Fruit fly (Drosophila melanogaster) whole organism, embryonic: ENCODE measurements around the gene CG8006.

Experiments
- B-H2 ChIP-seq: fragments of 200-800 bp; sonication (Bioruptor generic); optimal IDR thresholded peaks from 2 replicates; lab custom pipeline; 2018; ENCODE audit warnings: missing biosample characterization, mild to moderate bottlenecking, missing genetic modification characterization
- CG11247 ChIP-seq: fragments of 200-800 bp; sonication (Bioruptor generic); IDR thresholded peaks from 2 replicates; pipeline ENCODE4 v1.3.6; 2022; ENCODE audit warnings: missing biosample characterization, missing genetic modification characterization
- CG11560 ChIP-seq: fragments of 200-800 bp; sonication (Bioruptor generic); IDR thresholded peaks from 3 replicates; pipeline ENCODE4 v1.3.6; 2022; ENCODE audit warnings: missing biosample characterization, missing genetic modification characterization
- CG14050 ChIP-seq: fragments of 200-800 bp; sonication (Bioruptor generic); IDR thresholded peaks from 3 replicates; pipeline ENCODE4 v1.3.6; 2022; ENCODE audit warnings: missing biosample characterization, missing genetic modification characterization
- CG15514 ChIP-seq: fragments of 200-800 bp; sonication (Bioruptor generic); optimal IDR thresholded peaks from 3 replicates; lab custom pipeline; 2017; ENCODE audit warnings: missing biosample characterization, missing genetic modification characterization, mild to moderate bottlenecking, moderate library complexity, missing genetic modification reagents
- CG16813 ChIP-seq: fragments of 200-800 bp; sonication (Bioruptor generic); IDR thresholded peaks from 3 replicates; pipeline ENCODE4 v1.3.6; 2022; ENCODE audit warnings: missing biosample characterization, missing genetic modification characterization; ENCODE audit not compliant: partially characterized antibody
- CG16863 ChIP-seq: fragments of 200-800 bp; sonication (Bioruptor generic); optimal IDR thresholded peaks from 3 replicates; lab custom pipeline; 2016; ENCODE audit warnings: missing biosample characterization, missing genetic modification characterization
- CG17328 ChIP-seq: fragments of 200-800 bp; sonication (Bioruptor generic); IDR thresholded peaks from 2 replicates; pipeline ENCODE4 v1.3.6; 2022; ENCODE audit warnings: missing biosample characterization, missing genetic modification characterization
- CG2120 ChIP-seq: fragments of 200-800 bp; sonication (Bioruptor generic); optimal IDR thresholded peaks from 3 replicates; lab custom pipeline; 2016; ENCODE audit warnings: missing biosample characterization, missing genetic modification characterization
- CG31441 ChIP-seq: fragments of 200-800 bp; sonication (Bioruptor generic); IDR thresholded peaks from 2 replicates; pipeline ENCODE4 v1.3.6; 2022; ENCODE audit warnings: missing biosample characterization, missing genetic modification characterization
- CG3407 ChIP-seq: fragments of 200-800 bp; sonication (Bioruptor generic); optimal IDR thresholded peaks from 2 replicates; lab custom pipeline; 2018; ENCODE audit warnings: missing biosample characterization, mild to moderate bottlenecking, missing genetic modification characterization
- CG3726 ChIP-seq: fragments of 200-800 bp; sonication (Bioruptor generic); IDR thresholded peaks from 3 replicates; pipeline ENCODE4, ENCODE4 v1.3.6; 2022; ENCODE audit warnings: missing biosample characterization, missing genetic modification characterization
- CG4328 ChIP-seq: fragments of 200-800 bp; sonication (Bioruptor generic); optimal IDR thresholded peaks from 3 replicates; lab custom pipeline; 2017; ENCODE audit warnings: missing biosample characterization, missing genetic modification reagents, missing genetic modification characterization
- CG7556 ChIP-seq: fragments of 200-800 bp; sonication (Bioruptor generic); optimal IDR thresholded peaks from 2 replicates; lab custom pipeline; 2017; ENCODE audit warnings: missing biosample characterization, mild to moderate bottlenecking, missing genetic modification characterization
- CG7745 ChIP-seq: fragments of 200-800 bp; sonication (Bioruptor generic); optimal IDR thresholded peaks from 2 replicates; lab custom pipeline; 2018; ENCODE audit warnings: missing biosample characterization, mild to moderate bottlenecking, missing genetic modification characterization, moderate library complexity
- CG7928 ChIP-seq: fragments of 200-800 bp; sonication (Bioruptor generic); optimal IDR thresholded peaks from 2 replicates; lab custom pipeline; 2017; ENCODE audit warnings: missing biosample characterization, mild to moderate bottlenecking, missing genetic modification characterization
- CTCF ChIP-seq: fragments of 200-800 bp; sonication (Bioruptor generic); optimal IDR thresholded peaks from 2 replicates; lab custom pipeline; 2017; ENCODE audit warnings: missing biosample characterization, mild to moderate bottlenecking, missing genetic modification characterization, moderate library complexity
- Chrac-16 ChIP-seq: fragments of 200-800 bp; sonication (Bioruptor generic); optimal IDR thresholded peaks from 3 replicates; lab custom pipeline; 2016; ENCODE audit warnings: missing biosample characterization, missing genetic modification characterization
- Dek ChIP-seq: fragments of 200-800 bp; sonication (Bioruptor generic); optimal IDR thresholded peaks from 3 replicates; lab custom pipeline; 2019; ENCODE audit warnings: missing biosample characterization, mild to moderate bottlenecking, missing genetic modification characterization, moderate library complexity
- Fer2 ChIP-seq: fragments of 200-800 bp; sonication (Bioruptor generic); optimal IDR thresholded peaks from 2 replicates; lab custom pipeline; 2018; ENCODE audit warnings: missing biosample characterization, mild to moderate bottlenecking, missing genetic modification characterization, moderate library complexity
- Fer3 ChIP-seq: fragments of 200-800 bp; sonication (Bioruptor generic); optimal IDR thresholded peaks from 2 replicates; lab custom pipeline; 2018; ENCODE audit warnings: missing biosample characterization, mild to moderate bottlenecking, missing genetic modification characterization, moderate library complexity
- Gug ChIP-seq: fragments of 200-800 bp; sonication (Bioruptor generic); IDR thresholded peaks from 4 replicates; pipeline ENCODE4 v1.3.6; 2022; ENCODE audit warnings: missing biosample characterization, missing genetic modification characterization
- Hey ChIP-seq: fragments of 200-800 bp; sonication (Bioruptor generic); optimal IDR thresholded peaks from 3 replicates; lab custom pipeline; 2018; ENCODE audit warnings: missing biosample characterization, mild to moderate bottlenecking, missing genetic modification characterization
- MTF-1 ChIP-seq: fragments of 200-800 bp; sonication (Bioruptor generic); optimal IDR thresholded peaks from 2 replicates; lab custom pipeline; 2018; ENCODE audit warnings: missing biosample characterization, mild to moderate bottlenecking, missing genetic modification characterization, borderline replicate concordance
- Stat92E ChIP-seq, 3 experiments: fragments of >200 bp in 2 of 3; fragments of 200-800 bp in 1 of 3; sonication (Bioruptor generic) in 1 of 3; optimal IDR thresholded peaks; 2 replicates each; lab custom pipeline; 2017 to 2019; ENCODE audit warnings: missing biosample characterization in 3 of 3, missing genetic modification characterization in 3 of 3, mild to moderate bottlenecking in 1 of 3, moderate library complexity in 1 of 3
- Trl ChIP-seq, 3 experiments: fragments of >200 bp in 2 of 3; fragments of 200-800 bp in 1 of 3; sonication (Bioruptor generic) in 1 of 3; optimal IDR thresholded peaks; 2 replicates in 1 of 3; 3 replicates in 2 of 3; lab custom pipeline; 2016 to 2017; ENCODE audit warnings: missing biosample characterization in 1 of 3, missing genetic modification characterization in 1 of 3
- Usf ChIP-seq: fragments of 200-800 bp; sonication (Bioruptor generic); optimal IDR thresholded peaks from 2 replicates; lab custom pipeline; 2017; ENCODE audit warnings: missing genotype, missing biosample characterization, missing genetic modification characterization
- amos ChIP-seq: fragments of 200-800 bp; sonication (Bioruptor generic); IDR thresholded peaks from 2 replicates; pipeline ENCODE4 v1.3.6; 2022; ENCODE audit warnings: missing biosample characterization, missing genetic modification characterization; ENCODE audit not compliant: partially characterized antibody
- aop ChIP-seq: fragments of 200-800 bp; sonication (Bioruptor generic); IDR thresholded peaks from 2 replicates; pipeline ENCODE4 v1.3.6; 2022; ENCODE audit warnings: missing biosample characterization, missing genetic modification characterization
- ato ChIP-seq: fragments of 200-800 bp; sonication (Bioruptor generic); IDR thresholded peaks from 2 replicates; pipeline ENCODE4 v1.3.6; 2022; ENCODE audit warnings: missing biosample characterization, missing genetic modification characterization; ENCODE audit not compliant: partially characterized antibody
- ci ChIP-seq: fragments of 200-800 bp; sonication (Bioruptor generic); IDR thresholded peaks from 3 replicates; pipeline ENCODE4 v1.3.6; 2022; ENCODE audit warnings: missing biosample characterization, missing genetic modification characterization
- crp ChIP-seq, 2 experiments: fragments of 200-800 bp; sonication (Bioruptor generic); optimal IDR thresholded peaks; 2 replicates in 1 of 2; 3 replicates in 1 of 2; lab custom pipeline; 2017; ENCODE audit warnings: missing biosample characterization in 2 of 2, missing genetic modification characterization in 2 of 2, mild to moderate bottlenecking in 1 of 2, moderate library complexity in 1 of 2
- cwo ChIP-seq: fragments of 200-800 bp; sonication (Bioruptor generic); optimal IDR thresholded peaks from 3 replicates; lab custom pipeline; 2017; ENCODE audit warnings: missing biosample characterization, missing genetic modification characterization, mild to moderate bottlenecking, moderate library complexity, missing genetic modification reagents
- dpn ChIP-seq, 2 experiments: fragments of 200-800 bp; sonication (Bioruptor generic); optimal IDR thresholded peaks; 3 replicates each; lab custom pipeline; 2016; ENCODE audit warnings: missing biosample characterization in 2 of 2, missing genetic modification characterization in 2 of 2
- dysf ChIP-seq: fragments of 200-800 bp; sonication (Bioruptor generic); IDR thresholded peaks from 3 replicates; pipeline ENCODE4 v1.3.6; 2022; ENCODE audit warnings: missing biosample characterization, missing genetic modification characterization
- fu2 ChIP-seq: fragments of 200-800 bp; sonication (Bioruptor generic); optimal IDR thresholded peaks from 2 replicates; lab custom pipeline; 2016; ENCODE audit warnings: missing biosample characterization, missing genetic modification characterization
- mld ChIP-seq: fragments of 200-800 bp; sonication (Bioruptor generic); IDR thresholded peaks from 3 replicates; pipeline ENCODE4 v1.3.6; 2022; ENCODE audit warnings: missing biosample characterization, missing genetic modification characterization; ENCODE audit not compliant: partially characterized antibody
- phol ChIP-seq: fragments of 200-800 bp; sonication (Bioruptor generic); optimal IDR thresholded peaks from 3 replicates; lab custom pipeline; 2018; ENCODE audit warnings: missing biosample characterization, mild to moderate bottlenecking, missing genetic modification characterization, moderate library complexity
- prd ChIP-seq, 3 experiments: fragments of >200 bp in 2 of 3; fragments of 200-800 bp in 1 of 3; sonication (Bioruptor generic) in 1 of 3; optimal IDR thresholded peaks in 2 of 3; IDR thresholded peaks in 1 of 3; 2 replicates in 2 of 3; 3 replicates in 1 of 3; pipeline versions ENCODE4 v1.3.6 to Lab custom; 2017 to 2022; ENCODE audit warnings: missing biosample characterization in 1 of 3, missing genetic modification characterization in 1 of 3
- psq ChIP-seq: fragments of 200-800 bp; sonication (Bioruptor generic); optimal IDR thresholded peaks from 2 replicates; lab custom pipeline; 2017; ENCODE audit warnings: missing biosample characterization, missing genetic modification characterization
- pzg ChIP-seq: fragments of 200-800 bp; sonication (Bioruptor generic); optimal IDR thresholded peaks from 3 replicates; lab custom pipeline; 2018; ENCODE audit warnings: missing biosample characterization, mild to moderate bottlenecking, missing genetic modification characterization, moderate library complexity
- ranshi ChIP-seq: fragments of 200-800 bp; sonication (Bioruptor generic); IDR thresholded peaks from 2 replicates; pipeline ENCODE4 v1.3.6; 2022; ENCODE audit warnings: missing biosample characterization, missing genetic modification characterization
- rib ChIP-seq: fragments of 200-800 bp; sonication (Bioruptor generic); IDR thresholded peaks from 2 replicates; pipeline ENCODE4 v1.3.6; 2022; ENCODE audit warnings: missing biosample characterization, missing genetic modification characterization
- sim ChIP-seq: fragments of 200-800 bp; sonication (Bioruptor generic); IDR thresholded peaks from 2 replicates; pipeline ENCODE4 v1.3.6; 2022; ENCODE audit warnings: missing biosample characterization, missing genetic modification characterization
- ssp ChIP-seq: fragments of 200-800 bp; sonication (Bioruptor generic); IDR thresholded peaks from 2 replicates; pipeline ENCODE4 v1.3.6; 2022; ENCODE audit warnings: missing biosample characterization, missing genetic modification characterization
- wek ChIP-seq: fragments of 200-800 bp; sonication (Bioruptor generic); optimal IDR thresholded peaks from 3 replicates; lab custom pipeline; 2018; ENCODE audit warnings: missing biosample characterization, mild to moderate bottlenecking, missing genetic modification characterization, moderate library complexity
- zf30C ChIP-seq: fragments of 200-800 bp; sonication (Bioruptor generic); optimal IDR thresholded peaks from 3 replicates; lab custom pipeline; 2018; ENCODE audit warnings: missing biosample characterization, mild to moderate bottlenecking, missing genetic modification characterization
- zfh2 ChIP-seq: fragments of 200-800 bp; sonication (Bioruptor generic); optimal IDR thresholded peaks from 2 replicates; lab custom pipeline; 2016; ENCODE audit warnings: missing biosample characterization, missing genetic modification characterization

The CG8006 gene

dm6 chr3L:8177795-8178564 is 33.7 kb upstream of the CG8006 start, which contains the start of gene Nmt (continued):
- TF ChIP-seq dpn (GFP tag; optimal IDR thresholded peaks at IDR 0.05; lab: Kevin White, UChicago) = peak in 1 of 2 experiments; percentile 26
- TF ChIP-seq CG7928 (GFP tag; lab: Kevin White, UChicago) = no peak
- TF ChIP-seq Trl (optimal IDR thresholded peaks at IDR 0.05; lab: Kevin White, UChicago) = no peak
- no peak for TF ChIP-seq Trl (GFP tag; optimal IDR thresholded peaks at IDR 0.05; lab: Kevin White, UChicago)
- no peak for TF ChIP-seq CG16863
- TF ChIP-seq crp (GFP tag; optimal IDR thresholded peaks at IDR 0.05; lab: Kevin White, UChicago) = peak; percentile 25 to 90
- TF ChIP-seq CG7556 (GFP tag; lab: Kevin White, UChicago) = no peak
- TF ChIP-seq Usf = no peak
- no peak for TF ChIP-seq fu2 (GFP tag; lab: Kevin White, UChicago)
- no peak for TF ChIP-seq CTCF (GFP tag; lab: Kevin White, UChicago)
- TF ChIP-seq CG11247 (GFP tag; lab: Robert Waterston, UW) = no peak
- TF ChIP-seq Stat92E (GFP tag; optimal IDR thresholded peaks at IDR 0.05; lab: Kevin White, UChicago) = no peak
- TF ChIP-seq CG11560 = no peak
- TF ChIP-seq Hey (tag; lab: Kevin White, UChicago) = no peak
- TF ChIP-seq CG16813 (GFP tag; lab: Robert Waterston, UW) = peak; percentile 82
- TF ChIP-seq rib (GFP tag; lab: Robert Waterston, UW) = no peak
- no peak for TF ChIP-seq Fer2 (tag; lab: Kevin White, UChicago)
- no peak for TF ChIP-seq wek (GFP tag; lab: Kevin White, UChicago)
- TF ChIP-seq Dek (tag; lab: Kevin White, UChicago) = peak; percentile 17
- TF ChIP-seq CG31441 (GFP tag; lab: Robert Waterston, UW) = no peak
- peak; percentile 62; the same call in 1 of the 3 replicates for TF ChIP-seq mld (GFP tag; lab: Robert Waterston, UW)
- TF ChIP-seq zf30C (GFP tag; lab: Kevin White, UChicago) = no peak
- no peak for TF ChIP-seq CG4328
- TF ChIP-seq CG2120 (GFP tag; lab: Kevin White, UChicago) = peak; percentile 67
- peak; percentile 39 for TF ChIP-seq CG15514
- TF ChIP-seq Fer3 = peak; percentile 39
- no peak for TF ChIP-seq CG3407 (GFP tag; lab: Kevin White, UChicago)
- no peak for TF ChIP-seq MTF-1 (GFP tag; lab: Kevin White, UChicago)
- peak; percentile 77 for TF ChIP-seq pzg (GFP tag; lab: Kevin White, UChicago)
- TF ChIP-seq CG17328 (GFP tag; lab: Robert Waterston, UW) = peak; percentile 29; the same call in 1 of the 2 replicates
- no peak for TF ChIP-seq dysf (GFP tag; lab: Robert Waterston, UW)
- peak; percentile 14; the same call in 1 of the 2 replicates for TF ChIP-seq ranshi (GFP tag; lab: Robert Waterston, UW)
- TF ChIP-seq psq (GFP tag; lab: Kevin White, UChicago) = no peak
- peak; percentile 64; the same call in 1 of the 3 replicates for TF ChIP-seq ci (GFP tag; lab: Robert Waterston, UW)
- TF ChIP-seq CG3726 (GFP tag; lab: Robert Waterston, UW) = no peak
- no peak for TF ChIP-seq ssp (GFP tag; lab: Robert Waterston, UW)
- no peak for TF ChIP-seq Gug (GFP tag; lab: Robert Waterston, UW)
- no peak for TF ChIP-seq CG7745 (tag; lab: Kevin White, UChicago)
- TF ChIP-seq B-H2 (GFP tag; lab: Kevin White, UChicago) = no peak
- TF ChIP-seq Chrac-16 (GFP tag; lab: Kevin White, UChicago) = no peak
- peak; percentile 10 for TF ChIP-seq phol (tag; lab: Kevin White, UChicago)
- TF ChIP-seq cwo (GFP tag; lab: Kevin White, UChicago) = no peak
- peak; percentile 70 for TF ChIP-seq ato (GFP tag; lab: Robert Waterston, UW)
- peak; percentile 85 for TF ChIP-seq amos (GFP tag; lab: Robert Waterston, UW)
- no peak for TF ChIP-seq aop (GFP tag; lab: Robert Waterston, UW)
- TF ChIP-seq zfh2 (GFP tag; lab: Kevin White, UChicago) = peak; percentile 25
- TF ChIP-seq sim = no peak
- TF ChIP-seq prd (optimal IDR thresholded peaks at IDR 0.05; lab: Kevin White, UChicago) = no peak
- peak; percentile 51; the same call in 1 of the 3 replicates for TF ChIP-seq prd (GFP tag; IDR thresholded peaks at IDR 0.05; lab: Robert Waterston, UW)
- TF ChIP-seq CG14050 = no peak
